Worm (Caenorhabditis elegans): ENCODE results near the gene srh-135.

srh-135 gene

DNA sequence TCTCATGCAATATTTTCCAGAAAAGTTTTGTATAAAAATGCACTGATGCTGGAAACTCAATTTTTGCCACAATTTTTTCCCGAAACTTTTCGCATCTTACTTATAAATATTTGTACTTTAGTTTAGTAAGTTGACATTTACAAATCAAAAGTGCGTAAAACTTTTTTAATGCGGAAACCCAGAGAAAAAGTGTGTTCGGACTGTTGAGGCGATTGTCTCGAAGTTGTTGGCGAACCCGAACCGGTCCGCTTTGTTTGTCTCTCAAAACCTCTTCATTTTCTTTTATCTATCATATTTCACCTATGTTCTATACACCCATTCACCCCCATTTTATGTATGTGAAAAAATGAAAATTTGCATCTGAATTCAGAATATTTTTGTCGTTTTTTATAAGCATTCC, 6.3 kb downstream of the srh-135 start:
- TF ChIP-seq daf-16 (GFP tag; optimal IDR thresholded peaks at IDR 0.05), result no peak
- TF ChIP-seq daf-16 (tag; optimal IDR thresholded peaks at IDR 0.05), result peak; percentile 26
- TF ChIP-seq nhr-28 (tag; optimal IDR thresholded peaks at IDR 0.05), result peak; percentile 21
- TF ChIP-seq lin-15B (tag; optimal IDR thresholded peaks at IDR 0.05), result no peak

DNA sequence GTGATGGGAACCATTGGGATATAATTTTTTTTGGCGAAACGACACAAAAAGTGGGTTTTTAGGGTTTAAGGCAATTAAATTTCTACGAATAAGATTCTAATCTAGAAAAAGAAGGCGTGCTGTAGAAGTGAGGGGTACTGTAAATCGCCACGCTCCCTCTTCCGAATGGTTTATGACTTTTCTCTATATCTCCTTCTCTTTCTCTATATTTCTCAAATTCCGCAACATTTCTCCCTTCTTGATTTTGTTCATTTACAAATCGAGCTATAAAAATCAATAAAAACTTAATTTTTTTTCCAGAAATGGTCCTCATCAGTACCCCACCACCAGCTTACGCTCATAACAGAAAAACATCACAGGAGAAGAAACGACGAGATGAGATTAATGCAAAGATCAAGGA, 8.8 kb downstream of the srh-135 start, which contains the start of gene ref-1:
TSS of gene ref-1 (plus strand) at position 301 of the 400 bp plus-strand sequence.
- TF ChIP-seq aha-1 (tag) (no peak), jun-1 (tag; optimal IDR thresholded peaks at IDR 0.05) (no peak), daf-12 (tag; optimal IDR thresholded peaks at IDR 0.05) (no peak)

ce11 chrII:10206425-10206824, 20.5 kb downstream of the srh-135 start, which contains the start of gene T01E8.1:
Gene T01E8.1, plus strand, starts transcription at chrII:10206725.
- TF ChIP-seq daf-19 (GFP tag; conservative IDR thresholded peaks at IDR 0.05) (no peak), snpc-1.2 (GFP tag; IDR thresholded peaks at IDR 0.05) (no peak), Y75B8A.6 (GFP tag; IDR thresholded peaks at IDR 0.05) (no peak), zip-2 (tag; optimal IDR thresholded peaks at IDR 0.05) (no peak), nhr-41 (GFP tag; IDR thresholded peaks at IDR 0.05) (no peak), nhr-25 (tag; optimal IDR thresholded peaks at IDR 0.05; ENCODE audit: borderline replicate concordance, insufficient read depth) (no peak), F44E2.7 (GFP tag; IDR thresholded peaks at IDR 0.05) (no peak), zfp-3 (GFP tag; conservative IDR thresholded peaks at IDR 0.05) (no peak), daf-16 (GFP tag; optimal IDR thresholded peaks at IDR 0.05) (no peak), daf-16 (tag; optimal IDR thresholded peaks at IDR 0.05) (no peak), daf-8 (GFP tag; IDR thresholded peaks at IDR 0.05) (no peak), hif-1 (tag; optimal IDR thresholded peaks at IDR 0.05) (no peak)

DNA sequence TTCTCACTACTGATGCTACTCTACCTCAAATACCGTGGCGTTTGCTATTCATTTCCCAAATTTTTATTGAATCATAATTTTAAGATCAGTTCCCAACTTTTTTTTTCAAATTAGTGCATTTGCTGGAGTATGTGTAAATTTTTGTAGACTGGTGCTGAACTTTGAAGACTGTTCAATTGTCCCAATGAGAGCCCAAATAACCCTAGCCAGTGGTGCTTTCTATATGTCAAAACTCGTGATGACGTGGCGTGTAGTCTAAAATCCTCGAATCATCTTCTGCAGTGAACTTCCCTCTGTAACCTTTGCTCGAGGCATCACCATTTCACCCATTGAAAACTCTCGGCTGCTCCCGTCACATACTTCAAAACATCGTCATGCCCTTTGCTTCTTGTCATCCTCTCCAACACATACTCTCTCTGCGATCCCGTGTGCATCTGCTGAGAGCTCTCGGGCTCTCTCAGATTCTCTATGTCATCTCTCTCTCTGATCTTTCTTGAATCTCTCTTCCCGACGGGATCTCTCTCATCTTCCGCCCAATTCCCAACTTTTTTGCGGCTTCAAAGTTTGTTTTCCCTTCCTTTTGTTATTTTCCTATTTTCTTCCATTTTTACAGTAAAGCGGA, 22.4 kb downstream of the srh-135 start:
- TF ChIP-seq cey-2 (tag; optimal IDR thresholded peaks at IDR 0.05; ENCODE audit: borderline replicate concordance, insufficient read depth) (no peak), attf-4 (tag; optimal IDR thresholded peaks at IDR 0.05) (no peak), mxl-3 (GFP tag; optimal IDR thresholded peaks at IDR 0.05) (no peak), mdt-29 (GFP tag; IDR thresholded peaks at IDR 0.05) (no peak), nhr-76 (tag; optimal IDR thresholded peaks at IDR 0.05) (no peak), nhr-102 (tag; optimal IDR thresholded peaks at IDR 0.05) (no peak), nhr-11 (tag; optimal IDR thresholded peaks at IDR 0.05) (peak; percentile 60), dve-1 (tag; optimal IDR thresholded peaks at IDR 0.05; ENCODE audit: insufficient read depth) (no peak), aly-2 (tag; optimal IDR thresholded peaks at IDR 0.05) (no peak), zfp-3 (GFP tag; conservative IDR thresholded peaks at IDR 0.05) (no peak), zag-1 (tag; optimal IDR thresholded peaks at IDR 0.05) (no peak), set-16 (GFP tag; IDR thresholded peaks at IDR 0.05) (no peak), F26F4.8 (GFP tag; conservative IDR thresholded peaks at IDR 0.05) (no peak), hlh-30 (tag; optimal IDR thresholded peaks at IDR 0.05; ENCODE audit: insufficient read depth) (peak; percentile 19), ZK337.2 (GFP tag; IDR thresholded peaks at IDR 0.05) (no peak), daf-12 (tag; optimal IDR thresholded peaks at IDR 0.05) (no peak), dmd-6 (GFP tag; IDR thresholded peaks at IDR 0.05) (no peak), lim-7 (GFP tag; IDR thresholded peaks at IDR 0.05) (no peak), pha-4 (GFP tag; IDR thresholded peaks at IDR 0.05) (no peak), pha-4 (tag; optimal IDR thresholded peaks at IDR 0.05) (no peak), skn-1 (tag; optimal IDR thresholded peaks at IDR 0.05) (no peak), zip-11 (GFP tag; IDR thresholded peaks at IDR 0.05) (no peak), Y48G9A.11 (GFP tag; IDR thresholded peaks at IDR 0.05) (no peak), Y105C5A.15 (GFP tag; IDR thresholded peaks at IDR 0.05) (no peak), snpc-4 (tag; optimal IDR thresholded peaks at IDR 0.05) (no peak), tra-1 (GFP tag; IDR thresholded peaks at IDR 0.05) (no peak), unc-62 (GFP tag; optimal IDR thresholded peaks at IDR 0.05 in 1 of 2) (peak in 1 of 2 experiments; percentile 94), unc-62 (tag; optimal IDR thresholded peaks at IDR 0.05) (no peak), unc-130 (GFP tag; optimal IDR thresholded peaks at IDR 0.05) (no peak), spr-1 (tag; optimal IDR thresholded peaks at IDR 0.05) (no peak), Y75B8A.6 (GFP tag; IDR thresholded peaks at IDR 0.05) (no peak), hlh-11 (tag; optimal IDR thresholded peaks at IDR 0.05) (peak; percentile 34)

Measured in whole organism, L4 larva.